Worm (Caenorhabditis elegans) whole organism, L4/young adult: Measurements from ENCODE around the gene wht-4.

Experiments used
- W03F9.2 ChIP-seq: fragments of 150-350 bp; optimal IDR thresholded peaks from 2 replicates; lab custom pipeline; 2014; ENCODE audit warnings: missing biosample characterization, missing genetic modification characterization
- dao-5 ChIP-seq: sonication (generic microtip); optimal IDR thresholded peaks from 2 replicates; lab custom pipeline; 2016; ENCODE audit warnings: missing genotype, missing genetic modification characterization, moderate library complexity, missing compliant biosample characterization
- him-1 ChIP-seq: sonication (generic microtip); optimal IDR thresholded peaks from 2 replicates; lab custom pipeline; 2016; ENCODE audit warnings: missing genotype, missing genetic modification reagents, missing genetic modification characterization, missing compliant biosample characterization

Gene wht-4

DNA sequence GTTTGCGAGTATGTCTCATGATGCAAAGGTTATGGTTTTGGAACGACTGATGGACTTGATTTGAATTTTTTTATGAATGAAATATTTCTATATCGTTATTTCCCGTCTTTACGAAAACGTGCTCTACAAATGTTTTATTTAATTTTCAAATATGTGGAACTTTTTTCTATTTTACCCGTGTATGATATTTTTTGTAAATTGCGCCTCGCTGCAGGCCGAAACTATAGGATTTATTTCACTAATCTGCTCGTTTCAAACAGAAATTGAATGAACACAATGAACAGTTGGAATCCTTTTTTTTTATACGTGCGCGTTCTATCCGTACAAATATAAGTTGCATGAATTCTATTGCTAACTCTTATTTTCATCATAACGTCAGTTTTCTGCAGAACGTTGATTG, 19.2 kb downstream of the wht-4 start, which contains the start of gene btb-18:
TSS of gene btb-18 (plus strand) at position 301 of the 400 bp plus-strand sequence.
- TF ChIP-seq dao-5, result no peak
- TF ChIP-seq W03F9.2 (tag; lab: Kevin White, UChicago), result no peak
- no peak for TF ChIP-seq him-1 (tag; lab: Kevin White, UChicago)

DNA sequence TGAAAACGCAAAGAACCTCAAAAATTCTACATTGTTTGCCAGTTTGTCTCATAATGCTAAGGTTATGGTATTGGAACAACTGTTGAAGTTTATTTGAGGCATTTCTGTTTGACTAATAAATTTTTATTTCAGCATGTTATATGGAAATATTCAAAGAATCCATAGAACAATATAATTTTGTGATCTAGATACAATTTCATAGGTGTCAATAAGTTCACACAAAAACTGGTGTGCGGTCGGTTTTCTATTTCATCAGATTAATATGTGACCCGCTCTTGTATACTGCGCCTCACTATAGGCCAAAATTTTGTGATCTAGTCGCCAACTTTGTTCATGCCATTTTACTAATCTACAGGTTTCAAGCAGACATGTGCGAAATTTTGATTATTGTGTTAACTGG, 20.7 kb downstream of the wht-4 start, which contains the start of gene btb-22:
TSS of gene btb-22 (plus strand) at position 301 of the 400 bp plus-strand sequence.
- TF ChIP-seq him-1 (tag; lab: Kevin White, UChicago), result no peak
- TF ChIP-seq W03F9.2 (tag; lab: Kevin White, UChicago), result no peak
- no peak for TF ChIP-seq dao-5

DNA sequence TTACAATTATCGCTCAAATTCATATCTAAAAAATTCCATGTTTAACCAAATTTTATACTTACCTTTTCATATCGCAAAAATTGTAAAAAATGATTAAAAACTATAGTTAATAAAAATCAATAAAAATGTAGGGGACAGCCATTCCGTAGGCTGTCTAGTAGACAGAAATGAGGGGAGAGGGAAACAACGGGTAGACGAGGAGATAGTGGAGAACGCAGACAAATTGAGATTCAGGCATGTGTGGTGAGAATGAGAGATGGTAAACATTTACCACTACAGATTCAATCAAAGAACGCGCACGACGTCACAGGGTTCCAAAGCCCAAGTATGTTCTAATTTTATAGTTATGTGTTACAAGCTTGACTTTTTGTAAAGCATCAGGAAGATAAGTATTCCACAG, 24.8 kb downstream of the wht-4 start:
- TF ChIP-seq W03F9.2 (tag; lab: Kevin White, UChicago) (no peak), him-1 (tag; lab: Kevin White, UChicago) (no peak), dao-5 (no peak)

DNA sequence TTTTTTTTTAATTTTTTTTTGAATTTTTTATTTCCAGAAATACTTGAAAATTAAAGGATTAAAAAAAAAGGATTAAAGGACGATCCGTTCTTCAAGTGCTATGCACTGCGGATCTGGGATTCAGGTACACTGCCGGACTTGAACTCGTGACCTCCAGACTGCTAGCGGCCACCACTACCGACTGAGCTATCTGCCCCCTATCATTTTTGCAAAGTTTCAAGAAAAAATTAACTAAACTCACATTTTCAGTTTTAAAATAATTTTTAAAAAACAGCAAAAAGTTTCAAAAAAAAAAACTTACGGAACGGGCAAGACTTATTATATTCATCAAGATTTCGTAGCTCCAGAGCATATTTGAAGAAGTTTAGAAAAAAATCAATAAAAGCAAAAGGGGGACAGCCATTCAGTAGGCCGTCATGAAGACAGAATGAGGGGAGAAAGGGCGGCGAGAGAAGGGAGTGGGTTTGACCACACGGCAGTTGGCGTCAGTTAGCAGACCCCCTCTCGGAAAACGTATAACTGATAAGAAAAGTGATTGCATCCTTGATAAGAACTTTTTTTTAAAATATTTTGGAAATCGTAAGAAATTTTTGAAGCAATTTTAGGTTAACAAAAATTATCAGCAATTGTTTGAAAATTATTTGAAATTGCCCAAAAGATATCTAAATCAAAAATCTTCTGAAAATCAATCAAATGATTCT, 32.4 kb downstream of the wht-4 start:
- TF ChIP-seq him-1 (tag; lab: Kevin White, UChicago) (no peak), W03F9.2 (tag; lab: Kevin White, UChicago) (no peak), dao-5 (no peak)

DNA sequence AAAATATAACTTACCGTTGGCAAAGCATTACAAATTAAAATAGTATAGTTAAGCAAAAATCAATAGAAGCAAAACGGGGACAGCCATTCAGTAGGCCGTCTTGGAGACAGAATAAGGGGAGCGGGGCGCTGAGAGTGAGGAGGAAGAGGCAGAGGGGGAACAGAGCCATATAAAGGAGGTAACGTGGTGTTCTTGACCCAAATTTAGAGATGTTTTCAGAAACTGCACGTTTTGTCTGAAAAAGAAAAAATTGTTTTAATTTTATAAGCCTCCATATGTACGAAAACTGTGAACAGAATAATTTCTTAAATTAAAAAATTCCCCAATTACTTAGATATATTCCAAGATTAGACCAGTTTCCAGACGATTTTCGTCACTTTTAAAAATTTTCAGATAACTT, 34.7 kb downstream of the wht-4 start, which contains the start of gene F39E9.6:
TSS of gene F39E9.6 (minus strand) at position 101 of the 400 bp plus-strand sequence.
- TF ChIP-seq W03F9.2 (tag; lab: Kevin White, UChicago) (no peak), dao-5 (no peak), him-1 (tag; lab: Kevin White, UChicago) (no peak)

DNA sequence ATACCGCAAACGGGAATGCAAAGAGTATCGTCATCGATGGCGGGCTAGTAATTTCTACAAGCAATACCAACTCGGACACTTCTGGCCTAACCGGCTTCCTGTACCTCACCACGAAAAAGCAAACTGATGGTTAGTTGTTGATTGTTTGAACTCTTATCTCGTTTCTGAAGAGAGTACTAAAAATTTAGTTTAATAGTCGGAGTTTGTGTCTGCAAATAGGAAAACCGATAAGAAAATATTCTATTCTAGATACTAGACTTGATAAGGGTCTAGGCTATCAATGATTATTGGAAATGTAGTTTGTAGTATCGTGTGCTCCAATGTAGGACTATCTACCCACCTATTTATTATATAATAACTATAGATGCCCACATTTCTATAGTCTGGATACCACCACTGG, 40.1 kb downstream of the wht-4 start:
- TF ChIP-seq him-1 (tag; lab: Kevin White, UChicago), result no peak
- no peak for TF ChIP-seq dao-5
- TF ChIP-seq W03F9.2 (tag; lab: Kevin White, UChicago), result no peak

DNA sequence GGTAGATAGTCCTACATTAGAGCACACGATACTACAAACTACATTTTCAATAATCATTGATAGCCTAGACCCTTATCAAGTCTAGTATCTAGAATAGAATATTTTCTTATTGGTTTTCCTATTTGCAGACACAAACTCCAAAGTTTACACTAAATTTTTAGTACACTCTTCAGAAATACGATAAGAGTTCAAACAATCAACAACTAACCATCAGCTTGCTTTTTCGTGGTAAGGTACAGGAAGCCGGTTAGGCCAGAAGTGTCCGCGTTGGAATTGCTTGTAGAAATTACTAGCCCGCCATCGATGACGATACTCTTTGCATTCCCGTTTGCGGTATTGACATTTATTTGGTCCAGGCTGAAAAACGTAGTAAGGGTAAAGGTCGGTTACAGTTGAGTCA, 43.5 kb downstream of the wht-4 start, which contains the start of gene Y46D2A.1:
TSS of gene Y46D2A.1 (plus strand) at position 301 of the 400 bp plus-strand sequence.
- no peak for TF ChIP-seq W03F9.2 (tag; lab: Kevin White, UChicago)
- no peak for TF ChIP-seq dao-5
- no peak for TF ChIP-seq him-1 (tag; lab: Kevin White, UChicago)

DNA sequence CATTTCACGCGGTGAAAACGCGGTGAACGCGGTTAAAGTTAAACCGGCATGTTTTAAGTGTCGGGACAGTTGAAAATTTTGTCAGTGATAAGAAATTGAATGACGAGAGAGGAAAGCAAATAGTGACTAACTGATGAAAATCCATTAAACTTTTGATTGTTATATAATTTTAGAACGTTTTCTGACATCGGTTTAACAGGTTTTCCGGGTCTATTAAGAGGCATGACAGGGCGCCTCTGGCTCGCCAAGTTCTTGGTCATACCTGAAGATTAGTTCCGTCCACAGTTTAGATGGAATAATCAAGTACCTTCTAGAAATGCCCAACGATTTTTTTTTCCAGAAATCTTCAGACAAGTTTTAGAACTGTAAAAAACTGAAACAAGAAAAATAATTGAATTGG, 44.4 kb downstream of the wht-4 start, which contains the start of gene Y46D2A.2:
TSS of gene Y46D2A.2 (minus strand) at position 101 of the 400 bp plus-strand sequence.
- no peak for TF ChIP-seq W03F9.2 (tag; lab: Kevin White, UChicago)
- TF ChIP-seq dao-5, result no peak
- TF ChIP-seq him-1 (tag; lab: Kevin White, UChicago), result no peak

DNA sequence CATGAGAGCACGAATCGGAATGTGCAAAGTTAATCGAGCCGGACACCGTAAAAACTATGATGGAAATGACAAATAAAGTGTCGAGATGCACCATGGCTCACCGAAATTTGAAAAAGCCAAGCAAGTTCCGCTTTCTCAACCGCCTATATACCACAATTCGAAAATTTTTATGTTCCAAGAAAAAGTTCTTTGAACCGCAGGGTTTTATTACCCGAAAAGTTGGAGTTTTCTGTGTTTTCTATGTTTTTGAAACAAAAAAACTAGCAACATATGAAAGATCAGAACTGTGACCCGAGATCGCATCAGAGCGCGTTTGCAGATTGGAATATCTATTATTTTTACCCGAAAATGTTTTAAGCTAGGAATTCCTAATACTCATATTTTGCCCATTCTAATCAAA, 48.4 kb downstream of the wht-4 start, which contains the start of gene Y46D2A.3:
TSS of gene Y46D2A.3 (minus strand) at position 101 of the 400 bp plus-strand sequence.
- TF ChIP-seq dao-5 (no peak), W03F9.2 (tag; lab: Kevin White, UChicago) (no peak), him-1 (tag; lab: Kevin White, UChicago) (no peak)
